Fruit fly (Drosophila melanogaster) whole organism: Measurements from ENCODE around the gene CG14153.

Source experiments
- CG8478 ChIP-seq: fragments of >200 bp; optimal IDR thresholded peaks from 2 replicates; lab custom pipeline; 2018; ENCODE audit warnings: inconsistent platforms
- Dll ChIP-seq: fragments of >200 bp; optimal IDR thresholded peaks from 2 replicates; lab custom pipeline; 2017
- EcR ChIP-seq, 2 experiments: fragments of >200 bp; optimal IDR thresholded peaks; 2 replicates each; lab custom pipeline; 2017; ENCODE audit warnings: missing biosample characterization in 2 of 2, missing genetic modification characterization in 2 of 2, missing genetic modification reagents in 2 of 2
- pan ChIP-seq: fragments of >200 bp; optimal IDR thresholded peaks from 2 replicates; lab custom pipeline; 2017
- psq ChIP-seq: fragments of >200 bp; optimal IDR thresholded peaks from 2 replicates; lab custom pipeline; 2017
- usp ChIP-seq: fragments of >200 bp; optimal IDR thresholded peaks from 2 replicates; lab custom pipeline; 2017; ENCODE audit warnings: missing biosample characterization, missing genetic modification characterization, mixed read lengths

DNA sequence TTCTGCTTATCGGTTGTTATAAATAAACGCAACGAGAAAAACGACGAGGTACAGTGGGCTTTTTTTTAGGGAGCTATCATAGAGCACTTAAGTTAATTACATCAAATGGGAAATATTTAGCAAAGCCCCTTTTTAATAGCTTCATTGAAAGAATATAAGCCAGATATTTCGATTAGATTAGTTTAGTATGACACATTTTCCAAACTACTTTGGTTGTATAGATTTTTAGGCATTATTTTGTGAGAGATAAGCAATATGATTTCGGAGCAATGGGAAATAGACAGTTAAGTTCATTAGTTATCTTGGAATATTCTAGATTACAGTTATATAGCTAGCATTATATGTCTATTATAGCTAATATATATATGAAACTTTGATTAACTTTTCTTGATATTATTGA lies 36.8 kb downstream of the CG14153 start:
- TF ChIP-seq usp (no peak), psq (no peak), Dll (lab: Kevin White, UChicago) (no peak), EcR (GFP tag; optimal IDR thresholded peaks at IDR 0.05; lab: Kevin White, UChicago) (no peak), pan (no peak), CG8478 (lab: Kevin White, UChicago) (no peak)
